Fruit fly (Drosophila melanogaster): Measurements from ENCODE around the gene dind.

The dind gene

dm6 chr3R:18670441-18671111 lies 6.8 kb downstream of the dind start:
- TF ChIP-seq HLH106 (tag; optimal IDR thresholded peaks at IDR 0.05) (peak; percentile 74), Jra (GFP tag; optimal IDR thresholded peaks at IDR 0.05) (peak; percentile 22), sage (GFP tag; optimal IDR thresholded peaks at IDR 0.05) (no peak), OdsH (GFP tag; optimal IDR thresholded peaks at IDR 0.05) (peak; percentile 54), usp (GFP tag; optimal IDR thresholded peaks at IDR 0.05) (no peak), Hnf4 (GFP tag; optimal IDR thresholded peaks at IDR 0.05) (no peak), fru (GFP tag; optimal IDR thresholded peaks at IDR 0.05) (peak; percentile 69), lola (GFP tag; optimal IDR thresholded peaks at IDR 0.05) (no peak), woc (GFP tag; optimal IDR thresholded peaks at IDR 0.05) (peak; percentile 71), CG9705 (GFP tag; optimal IDR thresholded peaks at IDR 0.05) (no peak), Sp1 (GFP tag; optimal IDR thresholded peaks at IDR 0.05) (peak; percentile 53), brk (GFP tag; optimal IDR thresholded peaks at IDR 0.05) (no peak), CG32264 (GFP tag; optimal IDR thresholded peaks at IDR 0.05) (peak; percentile 24), dl (GFP tag; optimal IDR thresholded peaks at IDR 0.05; ENCODE audit: insufficient read depth in 1 of 2, partially characterized antibody in 2 of 2) (peak in 1 of 2 experiments; percentile 65), psq (GFP tag; optimal IDR thresholded peaks at IDR 0.05) (peak; percentile 70), Abd-B (GFP tag; optimal IDR thresholded peaks at IDR 0.05) (no peak), Rel (GFP tag; optimal IDR thresholded peaks at IDR 0.05) (no peak), Rel (tag; optimal IDR thresholded peaks at IDR 0.05) (peak; percentile 27), tai (GFP tag; optimal IDR thresholded peaks at IDR 0.05) (no peak), foxo (GFP tag; optimal IDR thresholded peaks at IDR 0.05) (peak; percentile 51 to 93), CrebA (GFP tag; optimal IDR thresholded peaks at IDR 0.05; ENCODE audit: borderline replicate concordance) (no peak), Dfd (GFP tag; optimal IDR thresholded peaks at IDR 0.05) (no peak), pan (optimal IDR thresholded peaks at IDR 0.05) (no peak), ey (GFP tag; optimal IDR thresholded peaks at IDR 0.05) (peak; percentile 69), dsf (GFP tag; optimal IDR thresholded peaks at IDR 0.05; ENCODE audit: borderline replicate concordance) (no peak), Mio (GFP tag; optimal IDR thresholded peaks at IDR 0.05) (no peak), br (GFP tag; optimal IDR thresholded peaks at IDR 0.05) (peak; percentile 41), Hr83 (GFP tag; optimal IDR thresholded peaks at IDR 0.05; ENCODE audit: poor library complexity, severe bottlenecking) (no peak), jim (GFP tag; optimal IDR thresholded peaks at IDR 0.05) (no peak), Dif (GFP tag; optimal IDR thresholded peaks at IDR 0.05; ENCODE audit: partially characterized antibody) (peak; percentile 64), N (GFP tag; optimal IDR thresholded peaks at IDR 0.05) (no peak), h (GFP tag; optimal IDR thresholded peaks at IDR 0.05) (peak; percentile 63), Hr78 (GFP tag; optimal IDR thresholded peaks at IDR 0.05) (no peak), sv (GFP tag; optimal IDR thresholded peaks at IDR 0.05) (no peak), rgr (GFP tag; optimal IDR thresholded peaks at IDR 0.05) (peak; percentile 61), Vsx2 (GFP tag; optimal IDR thresholded peaks at IDR 0.05; ENCODE audit: partially characterized antibody) (peak; percentile 66), dmrt93B (GFP tag; optimal IDR thresholded peaks at IDR 0.05) (no peak)

- TF ChIP-seq dsf (GFP tag; optimal IDR thresholded peaks at IDR 0.05; ENCODE audit: borderline replicate concordance) = no peak
- peak; percentile 56 for TF ChIP-seq rgr (GFP tag; optimal IDR thresholded peaks at IDR 0.05)
- peak; percentile 64 for TF ChIP-seq OdsH (GFP tag; optimal IDR thresholded peaks at IDR 0.05)
- peak; percentile 51 for TF ChIP-seq br (GFP tag; optimal IDR thresholded peaks at IDR 0.05)
- no peak for TF ChIP-seq lola (GFP tag; optimal IDR thresholded peaks at IDR 0.05)
- TF ChIP-seq fru (GFP tag; optimal IDR thresholded peaks at IDR 0.05) = peak; percentile 74
- peak; percentile 75 for TF ChIP-seq ey (GFP tag; optimal IDR thresholded peaks at IDR 0.05)
- peak; percentile 38 for TF ChIP-seq woc (GFP tag; optimal IDR thresholded peaks at IDR 0.05)
- peak in 1 of 2 experiments; percentile 65 for TF ChIP-seq foxo (GFP tag; optimal IDR thresholded peaks at IDR 0.05)
- peak; percentile 13 for TF ChIP-seq Sp1 (GFP tag; optimal IDR thresholded peaks at IDR 0.05)
- TF ChIP-seq Dif (GFP tag; optimal IDR thresholded peaks at IDR 0.05; ENCODE audit: partially characterized antibody) = no peak
- TF ChIP-seq psq (GFP tag; optimal IDR thresholded peaks at IDR 0.05) = peak; percentile 31
- peak; percentile 69 for TF ChIP-seq h (GFP tag; optimal IDR thresholded peaks at IDR 0.05)
- TF ChIP-seq HLH106 (tag; optimal IDR thresholded peaks at IDR 0.05) = peak; percentile 61
Observed at dm6 chr3R:18669812-18670211, 7.5 kb downstream of the dind start.
